Fruit fly (Drosophila melanogaster): ENCODE data around the gene Dys.

Dys gene

dm6 chr3R:19499374-19499703, 38.5 kb downstream of the Dys start:
- TF ChIP-seq CG7045 (GFP tag; optimal IDR thresholded peaks at IDR 0.05): no peak

dm6 chr3R:19499776-19500175, 38.9 kb downstream of the Dys start:
- TF ChIP-seq bab1 (GFP tag; optimal IDR thresholded peaks at IDR 0.05) (no peak), CG33017 (tag; optimal IDR thresholded peaks at IDR 0.05) (no peak), tj (GFP tag; optimal IDR thresholded peaks at IDR 0.05) (no peak), CG11617 (GFP tag; optimal IDR thresholded peaks at IDR 0.05) (no peak), cnc (optimal IDR thresholded peaks at IDR 0.05) (no peak), kay (GFP tag; ENCODE audit: borderline replicate concordance) (no peak), Clk (GFP tag; optimal IDR thresholded peaks at IDR 0.05) (no peak), Mnt (GFP tag; optimal IDR thresholded peaks at IDR 0.05) (no peak), Hr96 (GFP tag; optimal IDR thresholded peaks at IDR 0.05) (no peak), CG1620 (GFP tag; optimal IDR thresholded peaks at IDR 0.05) (no peak), CG7045 (GFP tag; optimal IDR thresholded peaks at IDR 0.05) (no peak), toe (GFP tag; optimal IDR thresholded peaks at IDR 0.05) (no peak), CG12768 (GFP tag; optimal IDR thresholded peaks at IDR 0.05) (no peak), CG7101 (tag; optimal IDR thresholded peaks at IDR 0.05) (no peak), CG14711 (tag; optimal IDR thresholded peaks at IDR 0.05) (no peak), cic (GFP tag; optimal IDR thresholded peaks at IDR 0.05) (no peak), CG5204 (GFP tag; optimal IDR thresholded peaks at IDR 0.05) (no peak), Crg-1 (GFP tag; optimal IDR thresholded peaks at IDR 0.05) (no peak), pad (GFP tag; optimal IDR thresholded peaks at IDR 0.05) (no peak)

dm6 chr3R:19500588-19500987, 39.7 kb downstream of the Dys start:
- no peak for TF ChIP-seq kay (GFP tag; ENCODE audit: borderline replicate concordance)

dm6 chr3R:19503058-19503682, 42.3 kb downstream of the Dys start:
- TF ChIP-seq kay (GFP tag; ENCODE audit: borderline replicate concordance): peak; percentile 16
- no peak for TF ChIP-seq CG5204 (GFP tag; optimal IDR thresholded peaks at IDR 0.05)
- no peak for TF ChIP-seq CG1620 (GFP tag; optimal IDR thresholded peaks at IDR 0.05)
- no peak for TF ChIP-seq ovo (GFP tag; optimal IDR thresholded peaks at IDR 0.05)
- no peak for TF ChIP-seq pad (GFP tag; optimal IDR thresholded peaks at IDR 0.05)
- no peak for TF ChIP-seq CG7101 (tag; optimal IDR thresholded peaks at IDR 0.05)
- TF ChIP-seq Crg-1 (GFP tag; optimal IDR thresholded peaks at IDR 0.05): no peak

- TF ChIP-seq CG11617 (GFP tag; optimal IDR thresholded peaks at IDR 0.05) (no peak), Crg-1 (GFP tag; optimal IDR thresholded peaks at IDR 0.05) (no peak), CG1620 (GFP tag; optimal IDR thresholded peaks at IDR 0.05) (no peak), bab1 (GFP tag; optimal IDR thresholded peaks at IDR 0.05) (no peak), Hr96 (GFP tag; optimal IDR thresholded peaks at IDR 0.05) (no peak), ovo (GFP tag; optimal IDR thresholded peaks at IDR 0.05) (no peak), tj (GFP tag; optimal IDR thresholded peaks at IDR 0.05) (no peak), CG5204 (GFP tag; optimal IDR thresholded peaks at IDR 0.05) (no peak), Mnt (GFP tag; optimal IDR thresholded peaks at IDR 0.05) (no peak), kay (GFP tag; ENCODE audit: borderline replicate concordance) (no peak), CG14711 (tag; optimal IDR thresholded peaks at IDR 0.05) (no peak), CG12768 (GFP tag; optimal IDR thresholded peaks at IDR 0.05) (peak; percentile 5), CG33017 (tag; optimal IDR thresholded peaks at IDR 0.05) (peak; percentile 27)
Measured at dm6 chr3R:19508388-19509185, 47.7 kb downstream of the Dys start.

- no peak for TF ChIP-seq CG12768 (GFP tag; optimal IDR thresholded peaks at IDR 0.05)
- TF ChIP-seq Mnt (GFP tag; optimal IDR thresholded peaks at IDR 0.05): no peak
- peak; percentile 50 for TF ChIP-seq kay (GFP tag; ENCODE audit: borderline replicate concordance)
- no peak for TF ChIP-seq Crg-1 (GFP tag; optimal IDR thresholded peaks at IDR 0.05)
- TF ChIP-seq cnc (optimal IDR thresholded peaks at IDR 0.05): no peak
- no peak for TF ChIP-seq pad (GFP tag; optimal IDR thresholded peaks at IDR 0.05)
Measured at dm6 chr3R:19509186-19509522, 48.3 kb downstream of the Dys start.

- no peak for TF ChIP-seq Mnt (GFP tag; optimal IDR thresholded peaks at IDR 0.05)
- no peak for TF ChIP-seq CG33017 (tag; optimal IDR thresholded peaks at IDR 0.05)
- TF ChIP-seq tj (GFP tag; optimal IDR thresholded peaks at IDR 0.05): no peak
- no peak for TF ChIP-seq cnc (optimal IDR thresholded peaks at IDR 0.05)
- TF ChIP-seq Clk (GFP tag; optimal IDR thresholded peaks at IDR 0.05): no peak
- no peak for TF ChIP-seq CG14711 (tag; optimal IDR thresholded peaks at IDR 0.05)
- no peak for TF ChIP-seq Hr96 (GFP tag; optimal IDR thresholded peaks at IDR 0.05)
- TF ChIP-seq CG5204 (GFP tag; optimal IDR thresholded peaks at IDR 0.05): no peak
- no peak for TF ChIP-seq kay (GFP tag; ENCODE audit: borderline replicate concordance)
- no peak for TF ChIP-seq CG7101 (tag; optimal IDR thresholded peaks at IDR 0.05)
- no peak for TF ChIP-seq CG1620 (GFP tag; optimal IDR thresholded peaks at IDR 0.05)
- no peak for TF ChIP-seq bab1 (GFP tag; optimal IDR thresholded peaks at IDR 0.05)
- TF ChIP-seq CG7045 (GFP tag; optimal IDR thresholded peaks at IDR 0.05): no peak
- TF ChIP-seq CG12768 (GFP tag; optimal IDR thresholded peaks at IDR 0.05): no peak
- TF ChIP-seq cic (GFP tag; optimal IDR thresholded peaks at IDR 0.05): no peak
- no peak for TF ChIP-seq toe (GFP tag; optimal IDR thresholded peaks at IDR 0.05)
- no peak for TF ChIP-seq CG11617 (GFP tag; optimal IDR thresholded peaks at IDR 0.05)
- no peak for TF ChIP-seq ovo (GFP tag; optimal IDR thresholded peaks at IDR 0.05)
- no peak for TF ChIP-seq pad (GFP tag; optimal IDR thresholded peaks at IDR 0.05)
- no peak for TF ChIP-seq Crg-1 (GFP tag; optimal IDR thresholded peaks at IDR 0.05)
Measured at dm6 chr3R:19510338-19511130, 49.6 kb downstream of the Dys start.

Data from whole organism, adult.